Fruit fly (Drosophila melanogaster) Kc167 (cell line): ENCODE data around the gene Edg84A.

Experiments
- Myc ChIP-seq: fragments of >200 bp; optimal IDR thresholded peaks from 2 replicates; lab custom pipeline; 2017; ENCODE audit warnings: missing external identifiers
- h ChIP-seq: fragments of >200 bp; optimal IDR thresholded peaks from 3 replicates; lab custom pipeline; 2018; ENCODE audit warnings: missing external identifiers
- insv ChIP-seq: fragments of >200 bp; optimal IDR thresholded peaks from 3 replicates; lab custom pipeline; 2018; ENCODE audit warnings: missing external identifiers
- ttk ChIP-seq: sonication (Bioruptor generic); optimal IDR thresholded peaks from 2 replicates; lab custom pipeline; 2017; ENCODE audit warnings: missing external identifiers

- no peak for TF ChIP-seq Myc (lab: Kevin White, UChicago)
- TF ChIP-seq ttk = no peak
- no peak for TF ChIP-seq h
- TF ChIP-seq insv (lab: Kevin White, UChicago) = no peak
Observed at dm6 chr3R:6640932-6641331, 43.3 kb upstream of the Edg84A start, which contains the start of gene CG31286.
